Worm (Caenorhabditis elegans) whole organism, young adult: Measurements from ENCODE around the gene F14F9.4.

Experiments used
- B0336.3 ChIP-seq: fragments of 200-800 bp; sonication (Bioruptor generic); IDR thresholded peaks from 2 replicates; pipeline ENCODE4 v1.3.6; 2022; ENCODE audit warnings: missing genetic modification characterization, missing compliant biosample characterization
- C06A6.2 ChIP-seq: fragments of 200-800 bp; sonication (Bioruptor generic); conservative IDR thresholded peaks from 2 replicates; pipeline ENCODE4 v1.3.6; 2022; ENCODE audit warnings: missing genetic modification characterization, missing compliant biosample characterization
- C17E4.6 ChIP-seq: fragments of 200-800 bp; sonication (Bioruptor generic); IDR thresholded peaks from 2 replicates; pipeline ENCODE4 v1.3.6; 2022; ENCODE audit warnings: missing genetic modification reagents, missing genetic modification characterization, missing compliant biosample characterization
- F10E7.11 ChIP-seq: sonication (generic microtip); optimal IDR thresholded peaks from 2 replicates; lab custom pipeline; 2017; ENCODE audit warnings: mild to moderate bottlenecking, missing genetic modification characterization, moderate library complexity, missing compliant biosample characterization
- F22D6.2 ChIP-seq: sonication (generic microtip); optimal IDR thresholded peaks from 2 replicates; lab custom pipeline; 2016; ENCODE audit warnings: mild to moderate bottlenecking, missing genetic modification characterization, missing compliant biosample characterization
- F23B12.7 ChIP-seq: sonication (generic microtip); optimal IDR thresholded peaks from 2 replicates; lab custom pipeline; 2017; ENCODE audit warnings: missing genetic modification characterization, mild to moderate bottlenecking, missing compliant biosample characterization, antibody characterized with exemption, moderate library complexity; ENCODE audit not compliant: insufficient read depth
- F39B2.1 ChIP-seq: fragments of 200-800 bp; sonication (Bioruptor generic); IDR thresholded peaks from 2 replicates; pipeline ENCODE4 v1.3.6; 2022; ENCODE audit warnings: missing genetic modification reagents, missing genetic modification characterization, missing compliant biosample characterization
- Y56A3A.18 ChIP-seq: fragments of 200-800 bp; sonication (Bioruptor generic); IDR thresholded peaks from 2 replicates; pipeline ENCODE4 v1.3.6; 2022; ENCODE audit warnings: missing genetic modification reagents, missing genetic modification characterization, missing compliant biosample characterization
- ZK185.1 ChIP-seq: sonication (generic microtip); optimal IDR thresholded peaks from 2 replicates; lab custom pipeline; 2016; ENCODE audit warnings: mild to moderate bottlenecking, missing genetic modification characterization, missing compliant biosample characterization; ENCODE audit not compliant: poor library complexity, severe bottlenecking
- aptf-2 ChIP-seq: fragments of 200-800 bp; sonication (Bioruptor generic); conservative IDR thresholded peaks from 2 replicates; pipeline ENCODE4 v1.3.6; 2022; ENCODE audit warnings: missing genetic modification reagents, missing genetic modification characterization, missing compliant biosample characterization
- aptf-3 ChIP-seq: fragments of 200-800 bp; sonication (Bioruptor generic); IDR thresholded peaks from 2 replicates; pipeline ENCODE4 v1.3.6; 2022; ENCODE audit warnings: missing genetic modification characterization, missing compliant biosample characterization
- bed-1 ChIP-seq: fragments of 200-800 bp; sonication (Bioruptor generic); IDR thresholded peaks from 2 replicates; pipeline ENCODE4 v1.3.6; 2022; ENCODE audit warnings: missing genetic modification reagents, missing genetic modification characterization, missing compliant biosample characterization
- ceh-100 ChIP-seq: fragments of 200-800 bp; sonication (Bioruptor generic); IDR thresholded peaks from 2 replicates; pipeline ENCODE4 v1.3.6; 2022; ENCODE audit warnings: missing genetic modification reagents, missing genetic modification characterization, missing compliant biosample characterization
- ceh-91 ChIP-seq: fragments of 200-800 bp; sonication (Bioruptor generic); IDR thresholded peaks from 2 replicates; pipeline ENCODE4 v1.3.6; 2022; ENCODE audit warnings: missing genetic modification reagents, missing genetic modification characterization, missing compliant biosample characterization
- efl-1 ChIP-seq: fragments of 150-350 bp; optimal IDR thresholded peaks from 2 replicates; lab custom pipeline; 2014; ENCODE audit warnings: missing biosample characterization, missing genetic modification reagents, missing genetic modification characterization
- egl-18 ChIP-seq: fragments of 200-800 bp; sonication (Bioruptor generic); IDR thresholded peaks from 2 replicates; pipeline ENCODE4 v1.3.6; 2022; ENCODE audit warnings: missing genetic modification reagents, missing genetic modification characterization, missing compliant biosample characterization
- egl-44 ChIP-seq: fragments of 200-800 bp; sonication (Bioruptor generic); IDR thresholded peaks from 2 replicates; pipeline ENCODE4 v1.3.6; 2022; ENCODE audit warnings: missing genetic modification reagents, missing genetic modification characterization, missing compliant biosample characterization
- egrh-3 ChIP-seq: fragments of 200-800 bp; sonication (Bioruptor generic); IDR thresholded peaks from 2 replicates; pipeline ENCODE4 v1.3.6; 2022; ENCODE audit warnings: missing genetic modification reagents, missing genetic modification characterization, missing compliant biosample characterization
- ekl-4 ChIP-seq: fragments of 200-800 bp; sonication (Bioruptor generic); IDR thresholded peaks from 2 replicates; pipeline ENCODE4 v1.3.6; 2022; ENCODE audit warnings: missing genetic modification reagents, missing genetic modification characterization, missing compliant biosample characterization
- ets-4 ChIP-seq: fragments of 200-800 bp; sonication (Bioruptor generic); optimal IDR thresholded peaks from 2 replicates; lab custom pipeline; 2018; ENCODE audit warnings: mild to moderate bottlenecking, missing genetic modification characterization, missing compliant biosample characterization
- fkh-3 ChIP-seq: sonication (generic microtip); optimal IDR thresholded peaks from 2 replicates; lab custom pipeline; 2016; ENCODE audit warnings: mild to moderate bottlenecking, missing genetic modification characterization, missing compliant biosample characterization
- gei-17 ChIP-seq: fragments of 200-800 bp; sonication (Bioruptor generic); optimal IDR thresholded peaks from 2 replicates; lab custom pipeline; 2018; ENCODE audit warnings: mild to moderate bottlenecking, missing genetic modification characterization, missing compliant biosample characterization
- him-1 ChIP-seq: sonication (generic microtip); optimal IDR thresholded peaks from 2 replicates; lab custom pipeline; 2016; ENCODE audit warnings: missing genotype, missing genetic modification reagents, missing genetic modification characterization, missing compliant biosample characterization
- hmg-20 ChIP-seq: fragments of 200-800 bp; sonication (Bioruptor generic); IDR thresholded peaks from 2 replicates; pipeline ENCODE4 v1.3.6; 2022; ENCODE audit warnings: missing genetic modification reagents, missing genetic modification characterization, missing compliant biosample characterization
- hrde-1 ChIP-seq: sonication (generic microtip); optimal IDR thresholded peaks from 2 replicates; lab custom pipeline; 2016; ENCODE audit warnings: missing genetic modification characterization, mild to moderate bottlenecking, missing compliant biosample characterization, moderate library complexity, missing genotype, missing genetic modification reagents, borderline replicate concordance
- hsf-1 ChIP-seq: fragments of 200-800 bp; sonication (Bioruptor generic); IDR thresholded peaks from 2 replicates; pipeline ENCODE4 v1.3.6; 2022; ENCODE audit warnings: missing genetic modification reagents, missing genetic modification characterization, missing compliant biosample characterization
- madf-10 ChIP-seq: sonication (generic microtip); optimal IDR thresholded peaks from 2 replicates; lab custom pipeline; 2016; ENCODE audit warnings: mild to moderate bottlenecking, missing genetic modification characterization, missing compliant biosample characterization
- madf-6 ChIP-seq: fragments of 200-800 bp; sonication (Bioruptor generic); IDR thresholded peaks from 2 replicates; pipeline ENCODE4 v1.3.6; 2022; ENCODE audit warnings: missing genetic modification reagents, missing genetic modification characterization, missing compliant biosample characterization
- mxl-1 ChIP-seq: sonication (generic microtip); optimal IDR thresholded peaks from 2 replicates; lab custom pipeline; 2016; ENCODE audit warnings: missing genetic modification characterization, missing compliant biosample characterization
- nfya-1 ChIP-seq: sonication (generic microtip); optimal IDR thresholded peaks from 2 replicates; lab custom pipeline; 2017; ENCODE audit warnings: antibody characterized with exemption, missing compliant biosample characterization, missing genetic modification characterization, borderline replicate concordance; ENCODE audit not compliant: insufficient read depth
- nfya-2 ChIP-seq: fragments of 200-800 bp; sonication (Bioruptor generic); IDR thresholded peaks from 2 replicates; pipeline ENCODE4 v1.3.6; 2022; ENCODE audit warnings: missing genetic modification reagents, missing genetic modification characterization, missing compliant biosample characterization
- nhr-80 ChIP-seq: sonication (generic microtip); optimal IDR thresholded peaks from 2 replicates; lab custom pipeline; 2016; ENCODE audit warnings: missing genetic modification characterization, missing compliant biosample characterization
- nhr-90 ChIP-seq: sonication (generic microtip); optimal IDR thresholded peaks from 2 replicates; lab custom pipeline; 2016; ENCODE audit warnings: missing genotype, mild to moderate bottlenecking, missing genetic modification characterization, missing compliant biosample characterization
- rec-8 ChIP-seq, 2 experiments: sonication (generic microtip); optimal IDR thresholded peaks; 2 replicates each; lab custom pipeline; 2016; ENCODE audit warnings: mild to moderate bottlenecking in 2 of 2, missing genetic modification characterization in 2 of 2, missing genetic modification reagents in 2 of 2, missing genotype in 2 of 2, missing biosample characterization in 1 of 2, missing compliant biosample characterization in 1 of 2, moderate library complexity in 1 of 2
- sdz-38 ChIP-seq: sonication (generic microtip); optimal IDR thresholded peaks from 2 replicates; lab custom pipeline; 2016; ENCODE audit warnings: missing genotype, missing genetic modification characterization, missing compliant biosample characterization
- somi-1 ChIP-seq: fragments of 200-800 bp; sonication (Bioruptor generic); optimal IDR thresholded peaks from 2 replicates; lab custom pipeline; 2018; ENCODE audit warnings: mild to moderate bottlenecking, missing genetic modification characterization, missing compliant biosample characterization
- sptf-2 ChIP-seq: fragments of 200-800 bp; sonication (Bioruptor generic); optimal IDR thresholded peaks from 2 replicates; lab custom pipeline; 2018; ENCODE audit warnings: mild to moderate bottlenecking, missing genetic modification characterization, missing compliant biosample characterization
- tbp1 ChIP-seq: fragments of 200-800 bp; sonication (Bioruptor generic); optimal IDR thresholded peaks from 2 replicates; lab custom pipeline; 2018; ENCODE audit warnings: mild to moderate bottlenecking, missing genetic modification characterization, missing compliant biosample characterization
- xnd-1 ChIP-seq: sonication (generic microtip); optimal IDR thresholded peaks from 2 replicates; lab custom pipeline; 2016; ENCODE audit warnings: missing genotype, missing genetic modification reagents, missing genetic modification characterization, missing compliant biosample characterization
- zim-3 ChIP-seq: sonication (generic microtip); optimal IDR thresholded peaks from 2 replicates; lab custom pipeline; 2017; ENCODE audit warnings: mild to moderate bottlenecking, missing genetic modification characterization, moderate library complexity, missing compliant biosample characterization
- ztf-22 ChIP-seq: fragments of 200-800 bp; sonication (Bioruptor generic); optimal IDR thresholded peaks from 2 replicates; lab custom pipeline; 2018; ENCODE audit warnings: mild to moderate bottlenecking, missing genetic modification characterization, moderate library complexity, missing compliant biosample characterization
- ztf-26 ChIP-seq: sonication (generic microtip); optimal IDR thresholded peaks from 2 replicates; lab custom pipeline; 2017; ENCODE audit warnings: missing genetic modification characterization, missing compliant biosample characterization
- ztf-28 ChIP-seq: fragments of 200-800 bp; sonication (Bioruptor generic); IDR thresholded peaks from 2 replicates; pipeline ENCODE4 v1.3.6; 2022; ENCODE audit warnings: missing genetic modification reagents, missing genetic modification characterization, missing compliant biosample characterization
- ztf-3 ChIP-seq: fragments of 200-800 bp; sonication (Bioruptor generic); optimal IDR thresholded peaks from 2 replicates; lab custom pipeline; 2018; ENCODE audit warnings: mild to moderate bottlenecking, missing genetic modification characterization, missing compliant biosample characterization

F14F9.4 gene

ce11 chrV:5144541-5144940, 12.0 kb downstream of the F14F9.4 start, which contains the start of gene F14F9.2:
F14F9.2 (plus strand) TSS chrV:5144841.
- no peak for TF ChIP-seq zim-3 (tag; lab: Kevin White, UChicago)
- no peak for TF ChIP-seq B0336.3 (GFP tag; lab: Robert Waterston, UW)
- TF ChIP-seq nfya-1 (tag; lab: Kevin White, UChicago): no peak
- TF ChIP-seq him-1 (tag; lab: Kevin White, UChicago): no peak
- no peak for TF ChIP-seq ztf-3 (GFP tag; lab: Kevin White, UChicago)
- no peak for TF ChIP-seq F23B12.7 (tag; lab: Kevin White, UChicago)
- no peak for TF ChIP-seq ets-4 (GFP tag; lab: Kevin White, UChicago)
- no peak for TF ChIP-seq nhr-80
- TF ChIP-seq ZK185.1: no peak
- TF ChIP-seq F39B2.1: no peak
- no peak for TF ChIP-seq madf-10 (tag; lab: Kevin White, UChicago)
- TF ChIP-seq somi-1 (GFP tag; lab: Kevin White, UChicago): no peak
- TF ChIP-seq sptf-2 (GFP tag; lab: Kevin White, UChicago): no peak
- TF ChIP-seq hsf-1 (GFP tag; lab: Robert Waterston, UW): no peak
- TF ChIP-seq xnd-1: no peak
- TF ChIP-seq ceh-100: no peak
- no peak for TF ChIP-seq aptf-3 (GFP tag; lab: Robert Waterston, UW)
- TF ChIP-seq ztf-22 (GFP tag; lab: Kevin White, UChicago): no peak

- TF ChIP-seq egrh-3 (no peak), Y56A3A.18 (GFP tag; lab: Robert Waterston, UW) (no peak), fkh-3 (tag; lab: Kevin White, UChicago) (no peak), F22D6.2 (tag; lab: Kevin White, UChicago) (no peak), egl-18 (GFP tag; lab: Robert Waterston, UW) (no peak), nfya-2 (GFP tag; lab: Robert Waterston, UW) (no peak), ztf-28 (GFP tag; lab: Robert Waterston, UW) (no peak), zim-3 (tag; lab: Kevin White, UChicago) (no peak), gei-17 (GFP tag; lab: Kevin White, UChicago) (no peak), F39B2.1 (no peak), mxl-1 (tag; lab: Kevin White, UChicago) (no peak), nhr-90 (tag; lab: Kevin White, UChicago) (no peak), sptf-2 (GFP tag; lab: Kevin White, UChicago) (no peak), ceh-91 (GFP tag; lab: Robert Waterston, UW) (no peak), tbp1 (GFP tag; lab: Kevin White, UChicago) (no peak), egl-44 (GFP tag; lab: Robert Waterston, UW) (no peak), C06A6.2 (GFP tag; lab: Robert Waterston, UW) (no peak), efl-1 (GFP tag; lab: Kevin White, UChicago) (no peak), aptf-2 (GFP tag; lab: Robert Waterston, UW) (no peak), madf-6 (no peak)
- TF ChIP-seq, all 124 proteins: peak for 0
Observed at ce11 chrV:5146394-5146793, 13.9 kb downstream of the F14F9.4 start, which contains the start of gene F14F9.6. F14F9.6 (minus strand) TSS chrV:5146494.

- no peak for TF ChIP-seq rec-8 (tag; optimal IDR thresholded peaks at IDR 0.05; lab: Kevin White, UChicago)
- TF ChIP-seq sptf-2 (GFP tag; lab: Kevin White, UChicago): no peak
- no peak for TF ChIP-seq him-1 (tag; lab: Kevin White, UChicago)
- no peak for TF ChIP-seq hmg-20
- TF ChIP-seq ZK185.1: no peak
- TF ChIP-seq bed-1: no peak
- no peak for TF ChIP-seq C17E4.6
- no peak for TF ChIP-seq ekl-4 (GFP tag; lab: Robert Waterston, UW)
- no peak for TF ChIP-seq hrde-1 (tag; lab: Kevin White, UChicago)
- TF ChIP-seq ztf-26 (tag; lab: Kevin White, UChicago): no peak
- no peak for TF ChIP-seq ztf-28 (GFP tag; lab: Robert Waterston, UW)
- TF ChIP-seq sdz-38 (tag; lab: Kevin White, UChicago): no peak
- no peak for TF ChIP-seq ztf-3 (GFP tag; lab: Kevin White, UChicago)
- no peak for TF ChIP-seq F10E7.11 (tag; lab: Kevin White, UChicago)
- no peak for TF ChIP-seq ztf-22 (GFP tag; lab: Kevin White, UChicago)
Observed at ce11 chrV:5150880-5151279, 18.3 kb downstream of the F14F9.4 start, which contains the start of gene srh-130. srh-130 (plus strand) TSS chrV:5151180.
